Fruit fly (Drosophila melanogaster) whole organism, wandering third instar larva: ENCODE data around the gene Tmx3.

ENCODE experiments used
- CrebA ChIP-seq: fragments of 200-800 bp; sonication (Bioruptor generic); optimal IDR thresholded peaks from 2 replicates; lab custom pipeline; 2016; ENCODE audit warnings: missing biosample characterization, mild to moderate bottlenecking, missing genetic modification characterization, borderline replicate concordance
- Dif ChIP-seq: fragments of 200-275, 200-300 bp; sonication (Bioruptor generic); optimal IDR thresholded peaks from 2 replicates; lab custom pipeline; 2018; ENCODE audit warnings: missing biosample characterization, missing genetic modification characterization; ENCODE audit not compliant: partially characterized antibody
- HLH106 ChIP-seq: fragments of 200-800 bp; optimal IDR thresholded peaks from 3 replicates; lab custom pipeline; 2019; ENCODE audit warnings: missing biosample characterization, mild to moderate bottlenecking, missing genetic modification characterization, moderate library complexity
- Hr78 ChIP-seq: fragments of >200 bp; optimal IDR thresholded peaks from 2 replicates; lab custom pipeline; 2017; ENCODE audit warnings: missing biosample characterization, missing genetic modification characterization
- Jra ChIP-seq: sonication (Bioruptor generic); optimal IDR thresholded peaks from 2 replicates; lab custom pipeline; 2016; ENCODE audit warnings: missing biosample characterization, missing genetic modification characterization
- Myc ChIP-seq: fragments of >200 bp; optimal IDR thresholded peaks from 2 replicates; lab custom pipeline; 2017
- br ChIP-seq: fragments of 200-800 bp; sonication (Bioruptor generic); optimal IDR thresholded peaks from 2 replicates; lab custom pipeline; 2016; ENCODE audit warnings: missing biosample characterization, missing genetic modification characterization
- brk ChIP-seq: fragments of 200-800 bp; sonication (Bioruptor generic); optimal IDR thresholded peaks from 2 replicates; lab custom pipeline; 2016; ENCODE audit warnings: missing biosample characterization, mild to moderate bottlenecking, missing genetic modification characterization
- foxo ChIP-seq, 2 experiments: fragments of 200-800 bp; sonication (Bioruptor generic); optimal IDR thresholded peaks; 2 replicates in 1 of 2; 3 replicates in 1 of 2; lab custom pipeline; 2016 to 2017; ENCODE audit warnings: missing biosample characterization in 2 of 2, missing genetic modification characterization in 2 of 2
- pan ChIP-seq: fragments of >200 bp; optimal IDR thresholded peaks from 2 replicates; lab custom pipeline; 2017
- rgr ChIP-seq: fragments of 200-800 bp; sonication (Bioruptor generic); optimal IDR thresholded peaks from 3 replicates; lab custom pipeline; 2016; ENCODE audit warnings: missing biosample characterization, mild to moderate bottlenecking, missing genetic modification characterization
- usp ChIP-seq: fragments of >200 bp; optimal IDR thresholded peaks from 2 replicates; lab custom pipeline; 2017; ENCODE audit warnings: missing biosample characterization, missing genetic modification characterization

DNA sequence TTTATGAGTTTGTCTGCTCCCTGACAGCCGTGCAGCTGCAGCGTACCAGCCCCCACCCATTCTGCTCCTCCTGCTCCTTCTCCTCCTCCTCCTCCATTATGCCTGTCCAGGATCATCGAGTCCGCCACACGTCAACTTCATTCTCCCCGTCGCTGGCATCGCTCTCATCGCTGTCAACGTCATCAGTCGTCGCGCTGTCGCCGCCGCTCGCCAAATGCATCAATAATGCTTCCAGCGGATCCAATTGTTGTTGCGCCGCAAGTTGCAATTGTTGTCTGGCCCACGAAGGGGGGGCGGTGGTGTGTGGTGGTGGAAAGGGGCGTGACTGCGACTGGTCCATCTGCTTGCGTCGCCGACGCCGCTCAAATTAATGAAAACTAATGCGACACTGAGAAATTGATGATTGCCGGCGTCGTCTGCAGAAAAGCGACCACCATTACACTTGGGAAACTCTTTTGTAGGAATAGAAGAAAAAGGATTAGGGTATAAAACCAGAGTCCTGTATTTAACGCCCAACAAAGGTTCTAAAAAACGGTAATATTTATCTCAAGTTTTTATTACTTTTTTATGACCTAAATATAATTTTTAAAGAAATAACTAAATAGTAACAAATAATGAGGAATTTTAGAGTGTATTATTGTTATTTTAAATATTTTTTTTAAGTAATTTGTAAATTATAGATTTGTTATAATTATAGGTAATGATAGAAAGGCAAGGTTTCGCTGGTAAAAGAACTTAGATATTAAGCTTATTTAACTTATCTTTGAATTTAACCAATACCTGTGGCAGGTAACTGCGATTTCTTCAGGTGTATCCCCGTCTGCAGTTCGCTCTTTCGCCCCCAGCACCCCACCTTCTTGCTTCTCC, 39.6 kb upstream of the Tmx3 start:
- no peak for TF ChIP-seq Dif
- TF ChIP-seq brk (GFP tag; lab: Kevin White, UChicago) = no peak
- no peak for TF ChIP-seq br (GFP tag; lab: Kevin White, UChicago)
- peak in 1 of 2 experiments; percentile 60 for TF ChIP-seq foxo (GFP tag; optimal IDR thresholded peaks at IDR 0.05; lab: Kevin White, UChicago)
- no peak for TF ChIP-seq pan (lab: Kevin White, UChicago)
- TF ChIP-seq CrebA (GFP tag; lab: Kevin White, UChicago) = no peak
- TF ChIP-seq usp (GFP tag; lab: Kevin White, UChicago) = no peak
- no peak for TF ChIP-seq Hr78 (GFP tag; lab: Kevin White, UChicago)
- peak; percentile 50 for TF ChIP-seq HLH106 (tag; lab: Kevin White, UChicago)
- no peak for TF ChIP-seq Jra (GFP tag; lab: Kevin White, UChicago)
- no peak for TF ChIP-seq rgr (GFP tag; lab: Kevin White, UChicago)
- TF ChIP-seq Myc (lab: Kevin White, UChicago) = no peak
